Worm (Caenorhabditis elegans) whole organism, L4 larva: ENCODE measurements around the gene pdr-1.

Source experiments
- F10B5.3 ChIP-seq: sonication (generic microtip); optimal IDR thresholded peaks from 2 replicates; lab custom pipeline; 2016; ENCODE audit warnings: mild to moderate bottlenecking, missing genetic modification characterization, missing compliant biosample characterization
- R02D3.7 ChIP-seq: fragments of 150-350 bp; sonication (generic microtip); optimal IDR thresholded peaks from 3 replicates; lab custom pipeline; 2014; ENCODE audit warnings: missing biosample characterization, missing genetic modification characterization
- T20F7.1 ChIP-seq: fragments of 200-800 bp; sonication (Bioruptor generic); optimal IDR thresholded peaks from 2 replicates; lab custom pipeline; 2018; ENCODE audit warnings: mild to moderate bottlenecking, missing genetic modification characterization, missing compliant biosample characterization
- T26A8.4 ChIP-seq: fragments of 200-800 bp; sonication (Bioruptor generic); IDR thresholded peaks from 2 replicates; pipeline ENCODE4 v1.3.6; 2022; ENCODE audit warnings: missing genetic modification characterization, missing compliant biosample characterization
- Y105C5A.15 ChIP-seq: fragments of 200-800 bp; sonication (Bioruptor generic); IDR thresholded peaks from 2 replicates; pipeline ENCODE4 v1.3.6; 2022; ENCODE audit warnings: missing genetic modification characterization, missing compliant biosample characterization
- ZK337.2 ChIP-seq: fragments of 200-800 bp; sonication (Bioruptor generic); IDR thresholded peaks from 2 replicates; pipeline ENCODE4 v1.3.6; 2022; ENCODE audit warnings: missing genetic modification reagents, missing genetic modification characterization, missing compliant biosample characterization
- aha-1 ChIP-seq: fragments of 150-350 bp; peaks from one replicate; lab custom pipeline; 2014; ENCODE audit warnings: missing biosample characterization, missing genetic modification characterization
- aly-2 ChIP-seq: sonication (generic microtip); optimal IDR thresholded peaks from 2 replicates; lab custom pipeline; 2018; ENCODE audit warnings: missing biosample characterization, missing genetic modification characterization
- ceh-28 ChIP-seq: fragments of 150-350 bp; optimal IDR thresholded peaks from 2 replicates; lab custom pipeline; 2014; ENCODE audit warnings: missing biosample characterization, missing genetic modification reagents, missing genetic modification characterization
- ceh-44 ChIP-seq: fragments of 200-800 bp; sonication (Bioruptor generic); IDR thresholded peaks from 2 replicates; pipeline ENCODE4 v1.3.6; 2022; ENCODE audit warnings: missing genetic modification reagents, missing genetic modification characterization, missing compliant biosample characterization
- ceh-82 ChIP-seq: sonication (generic microtip); optimal IDR thresholded peaks from 2 replicates; lab custom pipeline; 2017; ENCODE audit warnings: missing biosample characterization, missing genetic modification characterization
- cey-2 ChIP-seq: sonication (generic microtip); optimal IDR thresholded peaks from 3 replicates; lab custom pipeline; 2017; ENCODE audit warnings: missing genetic modification characterization, mild to moderate bottlenecking, missing compliant biosample characterization, antibody characterized with exemption, borderline replicate concordance; ENCODE audit not compliant: insufficient read depth
- dmd-9 ChIP-seq: fragments of 200-800 bp; sonication (Bioruptor generic); IDR thresholded peaks from 2 replicates; pipeline ENCODE4 v1.3.6; 2022; ENCODE audit warnings: missing genetic modification reagents, missing genetic modification characterization, missing compliant biosample characterization
- dpl-1 ChIP-seq: fragments of 150-350 bp; optimal IDR thresholded peaks from 2 replicates; lab custom pipeline; 2014; ENCODE audit warnings: missing biosample characterization, missing genetic modification reagents, missing genetic modification characterization
- dve-1 ChIP-seq: sonication (generic microtip); optimal IDR thresholded peaks from 2 replicates; lab custom pipeline; 2017; ENCODE audit warnings: antibody characterized with exemption, mild to moderate bottlenecking, missing genetic modification characterization, missing compliant biosample characterization; ENCODE audit not compliant: insufficient read depth
- egl-27 ChIP-seq: sonication (generic microtip); optimal IDR thresholded peaks from 3 replicates; lab custom pipeline; 2017; ENCODE audit warnings: missing biosample characterization, missing genetic modification reagents, missing genetic modification characterization
- hlh-11 ChIP-seq: fragments of 200-800 bp; sonication (Bioruptor generic); optimal IDR thresholded peaks from 2 replicates; lab custom pipeline; 2018; ENCODE audit warnings: mild to moderate bottlenecking, missing genetic modification characterization, missing compliant biosample characterization
- hlh-30 ChIP-seq: sonication (generic microtip); optimal IDR thresholded peaks from 2 replicates; lab custom pipeline; 2017; ENCODE audit warnings: antibody characterized with exemption, mild to moderate bottlenecking, missing genetic modification characterization, missing compliant biosample characterization; ENCODE audit not compliant: insufficient read depth
- hmg-1.1 ChIP-seq: fragments of 200-800 bp; sonication (Bioruptor generic); IDR thresholded peaks from 2 replicates; pipeline ENCODE4 v1.3.6; 2022; ENCODE audit warnings: missing genetic modification reagents, missing genetic modification characterization, missing compliant biosample characterization
- lim-7 ChIP-seq: fragments of 200-800 bp; sonication (Bioruptor generic); IDR thresholded peaks from 2 replicates; pipeline ENCODE4 v1.3.6; 2022; ENCODE audit warnings: missing genetic modification characterization, missing compliant biosample characterization
- lin-1 ChIP-seq: fragments of 200-800 bp; sonication (Bioruptor generic); IDR thresholded peaks from 2 replicates; pipeline ENCODE4 v1.3.6; 2022; ENCODE audit warnings: missing genetic modification reagents, missing genetic modification characterization, missing compliant biosample characterization
- lin-39 ChIP-seq: fragments of 150-350 bp; optimal IDR thresholded peaks from 2 replicates; lab custom pipeline; 2014; ENCODE audit warnings: missing biosample characterization, missing genetic modification reagents, missing genetic modification characterization
- lsy-2 ChIP-seq, 2 experiments: fragments of 150-350 bp in 1 of 2; sonication (generic microtip) in 1 of 2; optimal IDR thresholded peaks; 2 replicates each; lab custom pipeline; 2014 to 2017; ENCODE audit warnings: missing biosample characterization in 2 of 2, missing genetic modification characterization in 2 of 2
- madf-5 ChIP-seq, 2 experiments: fragments of 200-800 bp; sonication (Bioruptor generic); IDR thresholded peaks; 2 replicates each; pipeline ENCODE4 v1.3.6; 2022; ENCODE audit warnings: missing compliant biosample characterization in 2 of 2, missing genetic modification characterization in 2 of 2
- madf-9 ChIP-seq: fragments of 200-800 bp; sonication (Bioruptor generic); conservative IDR thresholded peaks from 2 replicates; pipeline ENCODE4 v1.3.6; 2022; ENCODE audit warnings: missing genetic modification reagents, missing genetic modification characterization, missing compliant biosample characterization
- mep-1 ChIP-seq: fragments of 150-350 bp; sonication (generic microtip); optimal IDR thresholded peaks from 3 replicates; lab custom pipeline; 2014; ENCODE audit warnings: missing biosample characterization, missing genetic modification characterization
- mes-2 ChIP-seq: sonication (generic microtip); optimal IDR thresholded peaks from 2 replicates; lab custom pipeline; 2016; ENCODE audit warnings: missing genotype, mild to moderate bottlenecking, missing genetic modification characterization, missing compliant biosample characterization; ENCODE audit not compliant: poor library complexity, severe bottlenecking
- nhr-10 ChIP-seq: fragments of 150-350 bp; optimal IDR thresholded peaks from 2 replicates; lab custom pipeline; 2014; ENCODE audit warnings: missing biosample characterization, missing genetic modification characterization
- nhr-11 ChIP-seq: fragments of 150-350 bp; optimal IDR thresholded peaks from 2 replicates; lab custom pipeline; 2014; ENCODE audit warnings: missing biosample characterization, missing genetic modification characterization
- nhr-28 ChIP-seq: fragments of 150-350 bp; optimal IDR thresholded peaks from 2 replicates; lab custom pipeline; 2014; ENCODE audit warnings: missing biosample characterization, missing genetic modification characterization
- nhr-41 ChIP-seq: fragments of 200-800 bp; sonication (Bioruptor generic); IDR thresholded peaks from 2 replicates; pipeline ENCODE4 v1.3.6; 2022; ENCODE audit warnings: missing genetic modification reagents, missing genetic modification characterization, missing compliant biosample characterization
- nhr-48 ChIP-seq: sonication (generic microtip); optimal IDR thresholded peaks from 2 replicates; lab custom pipeline; 2016; ENCODE audit warnings: mild to moderate bottlenecking, missing genetic modification characterization, missing compliant biosample characterization
- nhr-76 ChIP-seq: fragments of 150-350 bp; optimal IDR thresholded peaks from 2 replicates; lab custom pipeline; 2014; ENCODE audit warnings: missing biosample characterization, missing genetic modification characterization
- nhr-77 ChIP-seq: fragments of 150-350 bp; optimal IDR thresholded peaks from 2 replicates; lab custom pipeline; 2014; ENCODE audit warnings: missing biosample characterization, missing genetic modification characterization
- pha-4 ChIP-seq, 2 experiments: fragments of 150-350 bp in 1 of 2; fragments of 200-800 bp in 1 of 2; sonication (Bioruptor generic) in 1 of 2; IDR thresholded peaks in 1 of 2; optimal IDR thresholded peaks in 1 of 2; 2 replicates each; pipeline versions ENCODE4 v1.3.6 to Lab custom; 2014 to 2022; ENCODE audit warnings: missing genetic modification characterization in 2 of 2, missing genetic modification reagents in 2 of 2, missing biosample characterization in 1 of 2, missing compliant biosample characterization in 1 of 2
- php-3 ChIP-seq: fragments of 200-800 bp; sonication (Bioruptor generic); IDR thresholded peaks from 2 replicates; pipeline ENCODE4 v1.3.6; 2022; ENCODE audit warnings: missing genetic modification reagents, missing genetic modification characterization, missing compliant biosample characterization
- pqm-1 ChIP-seq: sonication (generic microtip); optimal IDR thresholded peaks from 2 replicates; lab custom pipeline; 2017; ENCODE audit warnings: missing biosample characterization, missing genetic modification characterization
- rbr-2 ChIP-seq: sonication (generic microtip); optimal IDR thresholded peaks from 2 replicates; lab custom pipeline; 2016; ENCODE audit warnings: missing genotype, missing genetic modification characterization, missing compliant biosample characterization
- saeg-2 ChIP-seq: fragments of 200-800 bp; sonication (Bioruptor generic); IDR thresholded peaks from 2 replicates; pipeline ENCODE4 v1.3.6; 2022; ENCODE audit warnings: missing genetic modification reagents, missing genetic modification characterization, missing compliant biosample characterization
- sdz-12 ChIP-seq: fragments of 200-800 bp; sonication (Bioruptor generic); optimal IDR thresholded peaks from 2 replicates; lab custom pipeline; 2018; ENCODE audit warnings: mild to moderate bottlenecking, missing genetic modification characterization, missing compliant biosample characterization
- set-16 ChIP-seq: fragments of 200-800 bp; sonication (Bioruptor generic); IDR thresholded peaks from 2 replicates; pipeline ENCODE4 v1.3.6; 2022; ENCODE audit warnings: missing genetic modification reagents, missing genetic modification characterization, missing compliant biosample characterization
- snpc-1.2 ChIP-seq: fragments of 200-800 bp; sonication (Bioruptor generic); IDR thresholded peaks from 2 replicates; pipeline ENCODE4 v1.3.6; 2022; ENCODE audit warnings: missing genetic modification reagents, missing genetic modification characterization, missing compliant biosample characterization
- spr-3 ChIP-seq: fragments of 200-800 bp; sonication (Bioruptor generic); optimal IDR thresholded peaks from 2 replicates; lab custom pipeline; 2018; ENCODE audit warnings: mild to moderate bottlenecking, missing genetic modification characterization, missing compliant biosample characterization
- tag-97 ChIP-seq: fragments of 200-800 bp; sonication (Bioruptor generic); IDR thresholded peaks from 2 replicates; pipeline ENCODE4 v1.3.6; 2022; ENCODE audit warnings: missing genetic modification characterization, missing compliant biosample characterization
- tra-1 ChIP-seq: fragments of 200-800 bp; sonication (Bioruptor generic); IDR thresholded peaks from 2 replicates; pipeline ENCODE4 v1.3.6; 2022; ENCODE audit warnings: missing genetic modification reagents, missing genetic modification characterization, missing compliant biosample characterization
- unc-39 ChIP-seq: sonication (generic microtip); optimal IDR thresholded peaks from 2 replicates; lab custom pipeline; 2017; ENCODE audit warnings: missing biosample characterization, missing genetic modification characterization
- zag-1 ChIP-seq: fragments of 150-350 bp; optimal IDR thresholded peaks from 2 replicates; lab custom pipeline; 2014; ENCODE audit warnings: missing biosample characterization, missing genetic modification characterization
- zfp-3 ChIP-seq: fragments of 200-800 bp; sonication (Bioruptor generic); conservative IDR thresholded peaks from 2 replicates; pipeline ENCODE4 v1.3.6; 2022; ENCODE audit warnings: missing genetic modification reagents, missing genetic modification characterization, missing compliant biosample characterization

Gene pdr-1

DNA sequence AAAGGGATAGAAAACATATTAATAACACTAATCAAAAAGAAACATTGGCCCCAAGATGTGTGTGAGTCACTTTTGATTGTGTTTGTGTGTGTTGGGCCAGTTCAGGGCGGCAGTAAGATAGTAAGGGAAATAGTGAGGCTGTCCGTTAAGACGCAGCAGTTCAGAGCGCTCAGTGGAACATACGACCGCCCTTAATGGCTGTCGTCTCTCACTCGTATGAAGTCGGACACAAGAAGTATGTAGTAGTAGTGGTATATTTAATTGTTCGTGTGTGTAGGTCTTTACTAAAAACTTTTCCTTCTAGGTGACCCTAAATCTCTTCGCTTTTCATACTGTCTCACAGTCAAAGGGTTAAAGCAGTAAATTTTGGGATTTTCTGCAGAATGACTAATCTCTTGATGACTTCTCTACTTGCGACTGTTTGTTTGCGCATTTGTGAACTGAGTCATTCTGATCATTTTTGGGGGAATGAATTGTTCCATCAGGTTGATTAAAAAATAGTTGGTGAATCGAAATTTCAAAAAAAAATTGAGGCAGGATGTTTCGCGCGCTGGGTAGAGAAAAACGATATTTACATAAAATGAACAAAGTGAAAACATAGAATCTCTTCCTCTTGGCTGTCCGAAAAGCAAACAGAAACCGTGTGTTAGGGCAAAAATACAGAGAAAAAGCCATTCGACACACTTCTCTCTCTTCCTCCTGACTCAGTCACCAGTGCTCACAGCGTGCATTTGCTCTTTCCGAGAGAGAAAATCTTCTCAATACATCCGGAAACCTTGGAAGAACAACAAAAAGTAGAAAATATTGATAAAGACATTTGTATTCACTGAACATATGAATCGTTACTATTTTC lies 7.8 kb upstream of the pdr-1 start:
- TF ChIP-seq R02D3.7 (tag; lab: Kevin White, UChicago) = no peak
- TF ChIP-seq egl-27 = no peak
- no peak for TF ChIP-seq lin-39
- TF ChIP-seq lsy-2 (tag; optimal IDR thresholded peaks at IDR 0.05; lab: Kevin White, UChicago) = peak in 1 of 2 experiments; percentile 38
- TF ChIP-seq ceh-28 = no peak
- 0 out of 2 replicates have a peak, but pooled peaks have one; percentile 31 for TF ChIP-seq saeg-2
- peak; percentile 42 for TF ChIP-seq hlh-30 (tag; lab: Kevin White, UChicago)
- peak; percentile 6; the same call in 1 of the 2 replicates for TF ChIP-seq tra-1 (GFP tag; lab: Robert Waterston, UW)
- TF ChIP-seq hlh-11 = peak; percentile 56
- no peak for TF ChIP-seq madf-5 (GFP tag; IDR thresholded peaks at IDR 0.05; lab: Robert Waterston, UW)
- no peak for TF ChIP-seq sdz-12
- no peak for TF ChIP-seq madf-9
- no peak for TF ChIP-seq nhr-48 (tag; lab: Kevin White, UChicago)
- no peak for TF ChIP-seq spr-3 (GFP tag; lab: Kevin White, UChicago)
- TF ChIP-seq rbr-2 (tag; lab: Kevin White, UChicago) = no peak
- no peak for TF ChIP-seq ceh-44 (GFP tag; lab: Robert Waterston, UW)
- TF ChIP-seq T26A8.4 (GFP tag; lab: Robert Waterston, UW) = peak; percentile 58
- no peak for TF ChIP-seq set-16 (GFP tag; lab: Robert Waterston, UW)
- no peak for TF ChIP-seq dpl-1
- no peak for TF ChIP-seq ceh-82 (tag; lab: Kevin White, UChicago)
- TF ChIP-seq hmg-1.1 (GFP tag; lab: Robert Waterston, UW) = peak; percentile 34; the same call in 1 of the 2 replicates
- TF ChIP-seq cey-2 (tag; lab: Kevin White, UChicago) = no peak
- TF ChIP-seq snpc-1.2 (GFP tag; lab: Robert Waterston, UW) = 0 out of 2 replicates have a peak, but pooled peaks have one; percentile 6
- no peak for TF ChIP-seq pha-4 (GFP tag; IDR thresholded peaks at IDR 0.05; lab: Robert Waterston, UW)
- no peak for TF ChIP-seq pha-4 (tag; optimal IDR thresholded peaks at IDR 0.05; lab: Kevin White, UChicago)
- TF ChIP-seq zfp-3 (GFP tag; lab: Robert Waterston, UW) = 0 out of 2 replicates have a peak, but pooled peaks have one; percentile 43
- TF ChIP-seq aha-1 (tag; lab: Kevin White, UChicago) = peak; percentile 98
- no peak for TF ChIP-seq nhr-76 (tag; lab: Kevin White, UChicago)
- no peak for TF ChIP-seq tag-97
- no peak for TF ChIP-seq T20F7.1 (GFP tag; lab: Kevin White, UChicago)
- TF ChIP-seq mep-1 = peak; percentile 45
- TF ChIP-seq ZK337.2 = no peak
- TF ChIP-seq unc-39 (tag; lab: Kevin White, UChicago) = no peak
- TF ChIP-seq F10B5.3 (tag; lab: Kevin White, UChicago) = peak; percentile 8
- no peak for TF ChIP-seq aly-2 (tag; lab: Kevin White, UChicago)
- peak; percentile 63 for TF ChIP-seq pqm-1
- no peak for TF ChIP-seq dmd-9
- no peak for TF ChIP-seq nhr-77 (tag; lab: Kevin White, UChicago)
- no peak for TF ChIP-seq php-3
- TF ChIP-seq Y105C5A.15 (GFP tag; lab: Robert Waterston, UW) = peak; percentile 67; the same call in 1 of the 2 replicates
- TF ChIP-seq zag-1 = no peak
- TF ChIP-seq nhr-41 (GFP tag; lab: Robert Waterston, UW) = no peak
- TF ChIP-seq nhr-11 = no peak
- 0 out of 2 replicates have a peak, but pooled peaks have one; percentile 7 for TF ChIP-seq lin-1 (GFP tag; lab: Robert Waterston, UW)
- TF ChIP-seq lim-7 (GFP tag; lab: Robert Waterston, UW) = no peak
- TF ChIP-seq nhr-28 (tag; lab: Kevin White, UChicago) = peak; percentile 96
- TF ChIP-seq nhr-10 = peak; percentile 59
- TF ChIP-seq mes-2 (tag; lab: Kevin White, UChicago) = peak; percentile 63
- TF ChIP-seq dve-1 (tag; lab: Kevin White, UChicago) = peak; percentile 54
